Worm (Caenorhabditis elegans) whole organism, L1 larva: ENCODE data around the gene R11G1.7.
A peak's percentile ranks its signal among the peaks of the same experiment; 100 is the strongest.

ENCODE experiments used
- C34B4.2 ChIP-seq: sonication (generic microtip); optimal IDR thresholded peaks from 2 replicates; lab custom pipeline; 2017; ENCODE audit warnings: mild to moderate bottlenecking, missing genetic modification characterization, missing compliant biosample characterization
- F16B12.6 ChIP-seq: fragments of 150-350 bp; optimal IDR thresholded peaks from 2 replicates; lab custom pipeline; 2014; ENCODE audit warnings: missing biosample characterization, missing genetic modification characterization
- Y116A8C.19 ChIP-seq: sonication (generic microtip); optimal IDR thresholded peaks from 2 replicates; lab custom pipeline; 2016; ENCODE audit warnings: missing compliant biosample characterization, missing genetic modification characterization, borderline replicate concordance
- alr-1 ChIP-seq: fragments of 200-800 bp; sonication (Bioruptor generic); optimal IDR thresholded peaks from 2 replicates; lab custom pipeline; 2018; ENCODE audit warnings: borderline replicate concordance, mild to moderate bottlenecking, missing genetic modification characterization, missing compliant biosample characterization
- aly-2 ChIP-seq: fragments of 150-350 bp; optimal IDR thresholded peaks from 2 replicates; lab custom pipeline; 2014; ENCODE audit warnings: missing biosample characterization, missing genetic modification characterization
- ama-1 ChIP-seq: fragments of 150-350 bp; optimal IDR thresholded peaks from 2 replicates; lab custom pipeline; 2014
- blmp-1 ChIP-seq: fragments of 150-350 bp; optimal IDR thresholded peaks from 2 replicates; lab custom pipeline; 2014; ENCODE audit warnings: missing biosample characterization, missing genetic modification characterization
- ceh-63 ChIP-seq: fragments of 200-800 bp; sonication (Bioruptor generic); optimal IDR thresholded peaks from 2 replicates; lab custom pipeline; 2018; ENCODE audit warnings: mild to moderate bottlenecking, missing genetic modification characterization, missing compliant biosample characterization
- ceh-88 ChIP-seq: fragments of 200-800 bp; sonication (Bioruptor generic); IDR thresholded peaks from 2 replicates; pipeline ENCODE4 v1.3.6; 2022; ENCODE audit warnings: missing genetic modification characterization, missing compliant biosample characterization
- ceh-90 ChIP-seq: sonication (generic microtip); optimal IDR thresholded peaks from 2 replicates; lab custom pipeline; 2016; ENCODE audit warnings: missing genetic modification characterization, missing compliant biosample characterization
- ces-1 ChIP-seq: fragments of 150-350 bp; optimal IDR thresholded peaks from 2 replicates; lab custom pipeline; 2014; ENCODE audit warnings: missing biosample characterization, missing genetic modification reagents, missing genetic modification characterization
- dpl-1 ChIP-seq, 3 experiments: fragments of 150-350 bp in 2 of 3; sonication (generic microtip) in 1 of 3; optimal IDR thresholded peaks; 2 replicates each; lab custom pipeline; 2014 to 2017; ENCODE audit warnings: missing biosample characterization in 3 of 3, missing genetic modification characterization in 3 of 3, missing genetic modification reagents in 3 of 3
- dsc-1 ChIP-seq: sonication (generic microtip); optimal IDR thresholded peaks from 2 replicates; lab custom pipeline; 2016; ENCODE audit warnings: mild to moderate bottlenecking, missing genetic modification characterization, missing compliant biosample characterization
- efl-1 ChIP-seq, 4 experiments: fragments of 150-350 bp; optimal IDR thresholded peaks in 3 of 4; peaks in 1 of 4; 1 replicate in 1 of 4; 2 replicates in 3 of 4; lab custom pipeline; 2014; ENCODE audit warnings: missing biosample characterization in 2 of 4, missing genetic modification characterization in 2 of 4, missing genetic modification reagents in 2 of 4
- egl-27 ChIP-seq, 2 experiments: fragments of 150-350 bp in 1 of 2; sonication (generic microtip); optimal IDR thresholded peaks; 3 replicates each; lab custom pipeline; 2017 to 2018; ENCODE audit warnings: missing biosample characterization in 2 of 2, missing genetic modification characterization in 2 of 2, missing genetic modification reagents in 2 of 2
- ets-5 ChIP-seq: fragments of 200-800 bp; sonication (Bioruptor generic); IDR thresholded peaks from 2 replicates; pipeline ENCODE4 v1.3.6; 2022; ENCODE audit warnings: missing genetic modification characterization, missing compliant biosample characterization
- fkh-10 ChIP-seq: sonication (generic microtip); optimal IDR thresholded peaks from 2 replicates; lab custom pipeline; 2017; ENCODE audit warnings: missing biosample characterization, missing genetic modification reagents, missing genetic modification characterization
- fkh-4 ChIP-seq: sonication (generic microtip); optimal IDR thresholded peaks from 2 replicates; lab custom pipeline; 2016; ENCODE audit warnings: missing compliant biosample characterization, missing genetic modification characterization, borderline replicate concordance
- fkh-8 ChIP-seq: sonication (generic microtip); optimal IDR thresholded peaks from 2 replicates; lab custom pipeline; 2016; ENCODE audit warnings: mild to moderate bottlenecking, missing genetic modification characterization, missing compliant biosample characterization
- grh-1 ChIP-seq: fragments of 200-800 bp; sonication (Bioruptor generic); IDR thresholded peaks from 2 replicates; pipeline ENCODE4 v1.3.6; 2022; ENCODE audit warnings: missing genetic modification reagents, missing genetic modification characterization, missing compliant biosample characterization
- irx-1 ChIP-seq: sonication (generic microtip); optimal IDR thresholded peaks from 2 replicates; lab custom pipeline; 2016; ENCODE audit warnings: missing genetic modification characterization, missing compliant biosample characterization
- jun-1 ChIP-seq: fragments of 150-350 bp; optimal IDR thresholded peaks from 2 replicates; lab custom pipeline; 2014; ENCODE audit warnings: missing biosample characterization, missing genetic modification reagents, missing genetic modification characterization
- lin-13 ChIP-seq: fragments of 150-350 bp; optimal IDR thresholded peaks from 2 replicates; lab custom pipeline; 2014; ENCODE audit warnings: missing biosample characterization, missing genetic modification reagents, missing genetic modification characterization
- lin-39 ChIP-seq: fragments of 150-350 bp; optimal IDR thresholded peaks from 2 replicates; lab custom pipeline; 2014; ENCODE audit warnings: missing biosample characterization, missing genetic modification reagents, missing genetic modification characterization
- lir-3 ChIP-seq: sonication (generic microtip); optimal IDR thresholded peaks from 2 replicates; lab custom pipeline; 2016; ENCODE audit warnings: mild to moderate bottlenecking, missing genetic modification characterization, moderate library complexity, missing compliant biosample characterization; ENCODE audit not compliant: poor library complexity
- lsy-2 ChIP-seq, 2 experiments: fragments of 150-350 bp; optimal IDR thresholded peaks; 2 replicates each; lab custom pipeline; 2014; ENCODE audit warnings: missing biosample characterization in 2 of 2, missing genetic modification characterization in 2 of 2
- mab-9 ChIP-seq: fragments of 200-800 bp; sonication (Bioruptor generic); IDR thresholded peaks from 2 replicates; pipeline ENCODE4 v1.3.6; 2022; ENCODE audit warnings: missing genetic modification reagents, missing genetic modification characterization, missing compliant biosample characterization
- mdl-1 ChIP-seq, 2 experiments: fragments of 150-350 bp; optimal IDR thresholded peaks; 2 replicates each; lab custom pipeline; 2014 to 2017; ENCODE audit warnings: missing biosample characterization in 2 of 2, missing genetic modification characterization in 2 of 2, inconsistent platforms in 1 of 2
- mef-2 ChIP-seq: fragments of 150-350 bp; optimal IDR thresholded peaks from 2 replicates; lab custom pipeline; 2014; ENCODE audit warnings: missing biosample characterization, missing genetic modification characterization
- nhr-12 ChIP-seq: sonication (generic microtip); optimal IDR thresholded peaks from 2 replicates; lab custom pipeline; 2017; ENCODE audit warnings: missing biosample characterization, missing genetic modification characterization
- nhr-20 ChIP-seq: sonication (generic microtip); optimal IDR thresholded peaks from 2 replicates; lab custom pipeline; 2016; ENCODE audit warnings: mild to moderate bottlenecking, missing genetic modification characterization, missing compliant biosample characterization
- nhr-28 ChIP-seq: fragments of 150-350 bp; optimal IDR thresholded peaks from 2 replicates; lab custom pipeline; 2014; ENCODE audit warnings: missing biosample characterization, missing genetic modification characterization
- nhr-47 ChIP-seq: sonication (generic microtip); optimal IDR thresholded peaks from 2 replicates; lab custom pipeline; 2016; ENCODE audit warnings: mild to moderate bottlenecking, missing genetic modification characterization, moderate library complexity, missing compliant biosample characterization
- nhr-71 ChIP-seq: sonication (generic microtip); optimal IDR thresholded peaks from 2 replicates; lab custom pipeline; 2016; ENCODE audit warnings: mild to moderate bottlenecking, missing genetic modification characterization, moderate library complexity, missing compliant biosample characterization
- nhr-85 ChIP-seq: sonication (generic microtip); peaks from one replicate; lab custom pipeline; 2016; ENCODE audit warnings: missing genetic modification characterization, inconsistent platforms, missing compliant biosample characterization
- pag-3 ChIP-seq: sonication (generic microtip); optimal IDR thresholded peaks from 2 replicates; lab custom pipeline; 2017; ENCODE audit warnings: missing genetic modification characterization, mild to moderate bottlenecking, missing compliant biosample characterization, antibody characterized with exemption, borderline replicate concordance; ENCODE audit not compliant: insufficient read depth
- rnt-1 ChIP-seq: sonication (generic microtip); optimal IDR thresholded peaks from 2 replicates; lab custom pipeline; 2016; ENCODE audit warnings: mild to moderate bottlenecking, missing genetic modification characterization, moderate library complexity, missing compliant biosample characterization
- snu-23 ChIP-seq: sonication (generic microtip); optimal IDR thresholded peaks from 2 replicates; lab custom pipeline; 2016; ENCODE audit warnings: missing genetic modification characterization, missing compliant biosample characterization
- sox-4 ChIP-seq: sonication (generic microtip); optimal IDR thresholded peaks from 2 replicates; lab custom pipeline; 2016; ENCODE audit warnings: missing genetic modification characterization, missing compliant biosample characterization
- sup-37 ChIP-seq: fragments of 200-800 bp; sonication (Bioruptor generic); optimal IDR thresholded peaks from 2 replicates; lab custom pipeline; 2018; ENCODE audit warnings: mild to moderate bottlenecking, missing genetic modification characterization, missing compliant biosample characterization
- swsn-7 ChIP-seq: sonication (generic microtip); optimal IDR thresholded peaks from 2 replicates; lab custom pipeline; 2016; ENCODE audit warnings: missing genetic modification characterization, missing compliant biosample characterization
- unc-130 ChIP-seq: fragments of 150-350 bp; optimal IDR thresholded peaks from 2 replicates; lab custom pipeline; 2017; ENCODE audit warnings: missing biosample characterization, missing genetic modification characterization, inconsistent platforms
- unc-30 ChIP-seq: sonication (generic microtip); optimal IDR thresholded peaks from 2 replicates; lab custom pipeline; 2017; ENCODE audit warnings: missing biosample characterization, missing genetic modification characterization
- zag-1 ChIP-seq: fragments of 150-350 bp; optimal IDR thresholded peaks from 2 replicates; lab custom pipeline; 2014; ENCODE audit warnings: missing biosample characterization, missing genetic modification characterization
- ztf-11 ChIP-seq, 2 experiments: sonication (generic microtip); optimal IDR thresholded peaks; 2 replicates each; lab custom pipeline; 2016 to 2017; ENCODE audit warnings: missing genetic modification characterization in 2 of 2, missing biosample characterization in 1 of 2, missing compliant biosample characterization in 1 of 2
- ztf-4 ChIP-seq: fragments of 150-350 bp; optimal IDR thresholded peaks from 2 replicates; lab custom pipeline; 2014; ENCODE audit warnings: missing biosample characterization, missing genetic modification characterization

R11G1.7 gene

DNA sequence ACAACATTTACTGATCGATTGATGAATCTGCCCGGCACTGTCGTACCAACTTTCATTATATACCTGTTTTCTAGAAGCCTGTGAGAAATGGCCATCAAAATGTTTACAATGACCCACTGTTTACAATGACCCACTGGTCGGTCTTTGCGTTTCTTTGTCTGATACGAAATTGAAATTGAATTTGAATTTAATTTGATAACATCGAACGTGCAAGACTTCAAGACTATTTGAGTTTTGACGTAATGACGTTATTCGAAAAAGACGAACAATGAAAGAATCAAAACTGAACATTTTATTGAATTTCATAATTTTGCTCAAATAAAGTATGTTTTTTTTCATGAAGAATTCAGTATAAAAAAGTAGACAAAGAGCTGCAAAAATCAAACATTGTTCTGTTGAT, 15.9 kb downstream of the R11G1.7 start, which contains the start of gene C02F12.5:
C02F12.5 (minus strand) TSS at position 101 of the 400 bp plus-strand sequence.
- no peak for TF ChIP-seq ama-1 (lab: Kevin White, UChicago)
- TF ChIP-seq nhr-85 = peak; percentile 35
- TF ChIP-seq, all 84 proteins: peak for 1

DNA sequence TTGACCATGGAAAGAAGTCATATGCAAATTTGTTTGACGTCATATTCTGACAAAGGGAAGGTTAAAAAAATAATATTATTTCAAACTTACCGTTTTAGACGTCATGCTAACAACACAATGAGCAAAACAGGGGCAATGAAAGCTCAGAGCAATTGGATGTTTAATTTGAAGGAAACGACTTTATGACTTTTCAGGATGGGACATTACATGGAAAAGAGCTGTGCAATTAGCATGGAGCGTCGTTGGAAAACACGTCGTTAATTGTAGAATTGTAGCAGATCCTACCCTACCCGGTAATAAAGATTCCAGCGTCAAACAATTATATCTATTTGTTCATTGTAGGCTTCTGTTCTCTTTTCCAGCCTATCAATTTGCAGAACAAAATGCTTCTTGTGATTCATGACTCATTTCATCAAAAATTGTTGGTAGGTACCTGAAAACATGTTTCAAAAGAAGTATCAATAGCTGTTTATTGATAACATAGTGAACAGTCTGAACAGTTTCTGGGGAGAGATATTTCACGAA, 17.6 kb downstream of the R11G1.7 start, which contains the start of gene ceh-63:
ceh-63 (minus strand) TSS at position 475 of the 525 bp plus-strand sequence.
- no peak for TF ChIP-seq egl-27 (tag; optimal IDR thresholded peaks at IDR 0.05; lab: Kevin White, UChicago)
- peak; percentile 100 for TF ChIP-seq ceh-63 (GFP tag; lab: Kevin White, UChicago)

DNA sequence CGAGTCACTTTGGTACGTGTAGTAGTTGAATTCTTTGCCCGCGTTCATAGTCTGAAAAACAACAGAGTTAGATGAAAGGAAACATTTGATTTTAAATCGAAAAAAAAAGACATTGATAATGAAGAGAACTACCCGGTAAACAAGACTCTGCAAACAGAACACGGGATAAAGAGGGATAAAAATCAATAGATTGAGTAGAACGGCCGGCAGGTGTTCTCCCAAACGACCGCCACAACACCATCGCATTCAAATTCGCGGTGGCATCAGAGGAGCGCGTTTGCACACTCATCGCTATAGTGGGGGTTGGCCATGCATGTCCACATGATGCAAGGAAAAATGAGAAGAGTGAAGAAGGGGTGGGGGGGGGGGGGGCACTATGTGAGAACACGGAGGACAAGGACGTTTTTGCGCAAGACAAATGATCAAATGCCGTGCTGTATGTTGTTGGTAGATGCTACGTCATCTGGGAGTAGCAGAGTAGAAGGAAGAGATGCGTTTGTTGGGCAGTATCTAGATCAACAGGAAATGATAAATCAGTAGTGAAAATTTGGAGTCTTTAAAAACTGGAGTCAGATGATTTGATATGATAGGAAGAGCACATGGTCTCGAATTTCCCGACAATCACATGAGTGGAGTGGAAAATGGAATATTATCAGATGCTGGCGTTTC, 22.6 kb downstream of the R11G1.7 start, which contains the start of gene tag-52:
tag-52 (minus strand) TSS at position 51 of the 669 bp plus-strand sequence.
- TF ChIP-seq mef-2 (no peak), nhr-85 (peak; percentile 94), pag-3 (tag; lab: Kevin White, UChicago) (no peak), irx-1 (tag; lab: Kevin White, UChicago) (no peak), mdl-1 (tag; optimal IDR thresholded peaks at IDR 0.05; lab: Kevin White, UChicago) (peak in 1 of 2 experiments; percentile 33), nhr-47 (tag; lab: Kevin White, UChicago) (peak; percentile 27), fkh-8 (tag; lab: Kevin White, UChicago) (peak; percentile 17), unc-30 (tag; lab: Kevin White, UChicago) (no peak), unc-130 (tag; lab: Kevin White, UChicago) (no peak), dpl-1 (GFP tag; optimal IDR thresholded peaks at IDR 0.05; lab: Kevin White, UChicago) (peak; percentile 27 to 70 (median 48)), fkh-4 (tag; lab: Kevin White, UChicago) (no peak), lir-3 (tag; lab: Kevin White, UChicago) (peak; percentile 28), sup-37 (GFP tag; lab: Kevin White, UChicago) (no peak), zag-1 (tag; lab: Kevin White, UChicago) (no peak), ets-5 (GFP tag; lab: Robert Waterston, UW) (no peak), nhr-12 (no peak), ceh-88 (GFP tag; lab: Robert Waterston, UW) (no peak), ztf-4 (tag; lab: Kevin White, UChicago) (no peak), ceh-63 (GFP tag; lab: Kevin White, UChicago) (peak; percentile 97), Y116A8C.19 (no peak), nhr-28 (no peak), sox-4 (tag; lab: Kevin White, UChicago) (no peak), nhr-20 (tag; lab: Kevin White, UChicago) (peak; percentile 74), swsn-7 (no peak), grh-1 (no peak), nhr-71 (tag; lab: Kevin White, UChicago) (peak; percentile 72), aly-2 (no peak), F16B12.6 (tag; lab: Kevin White, UChicago) (peak; percentile 9), jun-1 (no peak), alr-1 (tag; lab: Kevin White, UChicago) (no peak), snu-23 (peak; percentile 60), blmp-1 (tag; lab: Kevin White, UChicago) (peak; percentile 53), lin-39 (tag; lab: Kevin White, UChicago) (no peak), dsc-1 (tag; lab: Kevin White, UChicago) (no peak), lin-13 (GFP tag; lab: Kevin White, UChicago) (no peak), ceh-90 (tag; lab: Kevin White, UChicago) (no peak), lsy-2 (tag; optimal IDR thresholded peaks at IDR 0.05; lab: Kevin White, UChicago) (peak in 1 of 2 experiments; percentile 29), ztf-11 (tag; optimal IDR thresholded peaks at IDR 0.05; lab: Kevin White, UChicago) (no peak), rnt-1 (tag; lab: Kevin White, UChicago) (peak; percentile 26), mab-9 (GFP tag; lab: Robert Waterston, UW) (no peak), fkh-10 (GFP tag; lab: Kevin White, UChicago) (no peak), ces-1 (GFP tag; lab: Kevin White, UChicago) (no peak), efl-1 (optimal IDR thresholded peaks at IDR 0.05; lab: Kevin White, UChicago) (peak in 1 of 2 experiments; percentile 65), efl-1 (GFP tag; optimal IDR thresholded peaks at IDR 0.05 in 1 of 2; lab: Kevin White, UChicago) (peak; percentile 68 to 97), C34B4.2 (tag; lab: Kevin White, UChicago) (no peak)
